Worm (Caenorhabditis elegans): ENCODE results near the gene F40G9.8.

F40G9.8 gene

ce11 chrIII:183072-183471 is 18.4 kb upstream of the F40G9.8 start:
- TF ChIP-seq T07F8.4 (tag; optimal IDR thresholded peaks at IDR 0.05) (no peak), hrde-1 (tag; optimal IDR thresholded peaks at IDR 0.05; ENCODE audit: borderline replicate concordance) (no peak), mxl-1 (tag; optimal IDR thresholded peaks at IDR 0.05) (no peak), bed-2 (GFP tag; IDR thresholded peaks at IDR 0.05) (no peak), mes-4 (tag; optimal IDR thresholded peaks at IDR 0.05) (no peak), dpl-1 (GFP tag; optimal IDR thresholded peaks at IDR 0.05) (no peak), ets-4 (GFP tag; optimal IDR thresholded peaks at IDR 0.05) (no peak), ztf-25 (GFP tag; IDR thresholded peaks at IDR 0.05) (no peak), mcd-1 (GFP tag; IDR thresholded peaks at IDR 0.05) (no peak), cebp-1 (GFP tag; IDR thresholded peaks at IDR 0.05) (no peak), cebp-1 (tag; optimal IDR thresholded peaks at IDR 0.05) (no peak), lsy-27 (tag; optimal IDR thresholded peaks at IDR 0.05; ENCODE audit: borderline replicate concordance, insufficient read depth) (no peak), F22D6.2 (tag; optimal IDR thresholded peaks at IDR 0.05) (no peak), nfya-2 (GFP tag; IDR thresholded peaks at IDR 0.05) (no peak), nhr-120 (GFP tag; IDR thresholded peaks at IDR 0.05) (no peak)

DNA sequence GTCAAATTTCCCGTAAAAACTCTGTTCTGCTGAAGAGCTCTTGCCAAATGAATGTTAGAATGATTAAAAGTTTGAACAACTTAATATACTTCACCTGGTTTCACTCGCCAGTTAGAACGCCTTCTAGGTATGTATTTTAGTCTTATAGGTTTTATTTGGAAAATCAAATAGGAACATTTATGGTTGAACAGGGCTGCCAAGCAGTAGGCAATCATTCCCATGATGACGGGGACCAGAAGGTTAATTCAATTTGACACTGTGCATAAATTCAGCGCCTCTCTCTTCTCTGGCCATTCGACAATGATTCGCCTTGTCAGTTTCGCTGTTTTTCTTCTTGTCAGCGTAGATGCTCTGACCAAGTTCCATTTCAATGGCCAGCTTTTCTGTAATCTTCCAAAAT is 17.4 kb upstream of the F40G9.8 start, which contains the start of gene F40G9.15:
F40G9.15 (plus strand) TSS at position 301 of the 400 bp plus-strand sequence.
- no peak for TF ChIP-seq B0336.3 (GFP tag; IDR thresholded peaks at IDR 0.05)
- no peak for TF ChIP-seq Y53F4B.3 (GFP tag; IDR thresholded peaks at IDR 0.05)
- TF ChIP-seq F37B4.10 (GFP tag; IDR thresholded peaks at IDR 0.05): no peak
- TF ChIP-seq Y67H2A.10 (GFP tag; conservative IDR thresholded peaks at IDR 0.05): no peak
- no peak for TF ChIP-seq unc-62 (GFP tag; optimal IDR thresholded peaks at IDR 0.05)
- no peak for TF ChIP-seq hlh-26 (GFP tag; conservative IDR thresholded peaks at IDR 0.05)
- TF ChIP-seq xnd-1 (tag; optimal IDR thresholded peaks at IDR 0.05): no peak
- TF ChIP-seq K12H6.12 (tag; optimal IDR thresholded peaks at IDR 0.05): no peak
- TF ChIP-seq T07F8.4 (tag; optimal IDR thresholded peaks at IDR 0.05): no peak
- no peak for TF ChIP-seq aptf-3 (GFP tag; IDR thresholded peaks at IDR 0.05)

ce11 chrIII:180963-181362 is 16.3 kb upstream of the F40G9.8 start, which contains the start of gene F40G9.5:
Gene F40G9.5 (plus strand): TSS chrIII:181263.
- TF ChIP-seq tlf-1 (GFP tag; optimal IDR thresholded peaks at IDR 0.05) (no peak), lin-40 (tag; optimal IDR thresholded peaks at IDR 0.05) (no peak), aptf-3 (GFP tag; IDR thresholded peaks at IDR 0.05) (no peak), mxl-1 (tag; optimal IDR thresholded peaks at IDR 0.05) (no peak), athp-1 (tag; optimal IDR thresholded peaks at IDR 0.05) (no peak), T07F8.4 (tag; optimal IDR thresholded peaks at IDR 0.05) (no peak), madf-3 (GFP tag; IDR thresholded peaks at IDR 0.05) (no peak), cebp-1 (GFP tag; IDR thresholded peaks at IDR 0.05) (no peak), cebp-1 (tag; optimal IDR thresholded peaks at IDR 0.05) (no peak), lin-26 (GFP tag; IDR thresholded peaks at IDR 0.05) (no peak), ZK185.1 (tag; optimal IDR thresholded peaks at IDR 0.05; ENCODE audit: poor library complexity, severe bottlenecking) (no peak), efl-1 (GFP tag; optimal IDR thresholded peaks at IDR 0.05) (no peak), ets-4 (GFP tag; optimal IDR thresholded peaks at IDR 0.05) (no peak), fkh-3 (tag; optimal IDR thresholded peaks at IDR 0.05) (no peak), attf-3 (GFP tag; conservative IDR thresholded peaks at IDR 0.05) (no peak), ceh-58 (GFP tag; IDR thresholded peaks at IDR 0.05) (no peak), ama-1 (optimal IDR thresholded peaks at IDR 0.05) (no peak), ama-1 (GFP tag; optimal IDR thresholded peaks at IDR 0.05) (no peak), ztf-6 (GFP tag; IDR thresholded peaks at IDR 0.05) (no peak), sdz-38 (tag; optimal IDR thresholded peaks at IDR 0.05) (no peak)
